Fruit fly (Drosophila melanogaster) whole organism, embryonic: Measurements from ENCODE around the gene Cip4.

Experiments
- Bdp1 ChIP-seq: fragments of 200-800 bp; sonication (Bioruptor generic); optimal IDR thresholded peaks from 3 replicates; lab custom pipeline; 2016; ENCODE audit warnings: missing biosample characterization, missing genetic modification characterization
- C15 ChIP-seq: fragments of 200-800 bp; sonication (Bioruptor generic); IDR thresholded peaks from 3 replicates; pipeline ENCODE4 v1.3.6; 2022; ENCODE audit warnings: missing biosample characterization, missing genetic modification characterization
- CG11695 ChIP-seq: fragments of 200-800 bp; sonication (Bioruptor generic); IDR thresholded peaks from 3 replicates; pipeline ENCODE4 v1.3.6; 2022; ENCODE audit warnings: missing biosample characterization, missing genetic modification characterization
- CG12299 ChIP-seq: fragments of 200-800 bp; sonication (Bioruptor generic); optimal IDR thresholded peaks from 2 replicates; lab custom pipeline; 2018; ENCODE audit warnings: missing biosample characterization, mild to moderate bottlenecking, missing genetic modification characterization
- CG13123 ChIP-seq: fragments of 200-800 bp; sonication (Bioruptor generic); optimal IDR thresholded peaks from 2 replicates; lab custom pipeline; 2016; ENCODE audit warnings: missing biosample characterization, missing genetic modification characterization
- CG13287 ChIP-seq: fragments of 200-800 bp; sonication (Bioruptor generic); IDR thresholded peaks from 2 replicates; pipeline ENCODE4 v1.3.6; 2022; ENCODE audit warnings: missing biosample characterization, missing genetic modification characterization; ENCODE audit not compliant: partially characterized antibody
- CG13624 ChIP-seq: fragments of 200-800 bp; sonication (Bioruptor generic); optimal IDR thresholded peaks from 2 replicates; lab custom pipeline; 2016; ENCODE audit warnings: missing biosample characterization, missing genetic modification characterization
- CG15514 ChIP-seq: fragments of 200-800 bp; sonication (Bioruptor generic); optimal IDR thresholded peaks from 3 replicates; lab custom pipeline; 2017; ENCODE audit warnings: missing biosample characterization, missing genetic modification characterization, mild to moderate bottlenecking, moderate library complexity, missing genetic modification reagents
- CG1603 ChIP-seq: fragments of 200-800 bp; sonication (Bioruptor generic); optimal IDR thresholded peaks from 2 replicates; lab custom pipeline; 2019; ENCODE audit warnings: missing biosample characterization, mild to moderate bottlenecking, missing genetic modification characterization, moderate library complexity
- CG16815 ChIP-seq: fragments of 200-800 bp; sonication (Bioruptor generic); optimal IDR thresholded peaks from 3 replicates; lab custom pipeline; 2017; ENCODE audit warnings: missing biosample characterization, mild to moderate bottlenecking, missing genetic modification characterization
- CG17361 ChIP-seq: fragments of 200-800 bp; sonication (Bioruptor generic); IDR thresholded peaks from 3 replicates; pipeline ENCODE4 v1.3.6; 2022; ENCODE audit warnings: missing biosample characterization, missing genetic modification characterization
- CG17802 ChIP-seq: fragments of 200-800 bp; sonication (Bioruptor generic); optimal IDR thresholded peaks from 2 replicates; lab custom pipeline; 2018; ENCODE audit warnings: missing biosample characterization, mild to moderate bottlenecking, missing genetic modification characterization, moderate library complexity
- CG2120 ChIP-seq: fragments of 200-800 bp; sonication (Bioruptor generic); optimal IDR thresholded peaks from 3 replicates; lab custom pipeline; 2016; ENCODE audit warnings: missing biosample characterization, missing genetic modification characterization
- CG2712 ChIP-seq: fragments of 200-800 bp; optimal IDR thresholded peaks from 3 replicates; lab custom pipeline; 2019; ENCODE audit warnings: missing biosample characterization, mild to moderate bottlenecking, missing genetic modification characterization, moderate library complexity
- CG31388 ChIP-seq: fragments of 200-800 bp; sonication (Bioruptor generic); optimal IDR thresholded peaks from 2 replicates; lab custom pipeline; 2016; ENCODE audit warnings: missing biosample characterization, missing genetic modification characterization
- CG34376 ChIP-seq: fragments of 200-800 bp; sonication (Bioruptor generic); optimal IDR thresholded peaks from 2 replicates; lab custom pipeline; 2018; ENCODE audit warnings: missing biosample characterization, mild to moderate bottlenecking, missing genetic modification characterization
- CG6791 ChIP-seq: fragments of 200-800 bp; sonication (Bioruptor generic); IDR thresholded peaks from 3 replicates; pipeline ENCODE4 v1.3.6; 2022; ENCODE audit warnings: missing biosample characterization, missing genetic modification characterization; ENCODE audit not compliant: partially characterized antibody
- CG6854 ChIP-seq: fragments of 200-800 bp; sonication (Bioruptor generic); optimal IDR thresholded peaks from 3 replicates; lab custom pipeline; 2017; ENCODE audit warnings: missing biosample characterization, mild to moderate bottlenecking, missing genetic modification characterization
- CG7556 ChIP-seq: fragments of 200-800 bp; sonication (Bioruptor generic); optimal IDR thresholded peaks from 2 replicates; lab custom pipeline; 2017; ENCODE audit warnings: missing biosample characterization, mild to moderate bottlenecking, missing genetic modification characterization
- CG7745 ChIP-seq: fragments of 200-800 bp; sonication (Bioruptor generic); optimal IDR thresholded peaks from 2 replicates; lab custom pipeline; 2018; ENCODE audit warnings: missing biosample characterization, mild to moderate bottlenecking, missing genetic modification characterization, moderate library complexity
- CG7839 ChIP-seq: fragments of 200-800 bp; sonication (Bioruptor generic); optimal IDR thresholded peaks from 3 replicates; lab custom pipeline; 2018; ENCODE audit warnings: missing biosample characterization, mild to moderate bottlenecking, missing genetic modification characterization, moderate library complexity
- CG8089 ChIP-seq: fragments of 200-800 bp; sonication (Bioruptor generic); optimal IDR thresholded peaks from 3 replicates; lab custom pipeline; 2016; ENCODE audit warnings: missing biosample characterization, missing genetic modification characterization
- CG8290 ChIP-seq, 3 experiments: fragments of 200-800 bp; sonication (Bioruptor generic); optimal IDR thresholded peaks; 2 replicates each; lab custom pipeline; 2016 to 2019; ENCODE audit warnings: missing biosample characterization in 3 of 3, missing genetic modification characterization in 3 of 3, mild to moderate bottlenecking in 2 of 3, moderate library complexity in 1 of 3
- CG8924 ChIP-seq: fragments of 200-800 bp; optimal IDR thresholded peaks from 3 replicates; lab custom pipeline; 2019; ENCODE audit warnings: missing biosample characterization, mild to moderate bottlenecking, missing genetic modification characterization, moderate library complexity
- CG9817 ChIP-seq: fragments of 200-800 bp; sonication (Bioruptor generic); optimal IDR thresholded peaks from 2 replicates; lab custom pipeline; 2018; ENCODE audit warnings: missing biosample characterization, mild to moderate bottlenecking, missing genetic modification characterization, moderate library complexity
- Dbx ChIP-seq: fragments of 200-800 bp; sonication (Bioruptor generic); IDR thresholded peaks from 3 replicates; pipeline ENCODE4 v1.3.6; 2022; ENCODE audit warnings: missing biosample characterization, missing genetic modification characterization
- Doc2 ChIP-seq: fragments of 200-800 bp; sonication (Bioruptor generic); IDR thresholded peaks from 2 replicates; pipeline ENCODE4 v1.3.6; 2022; ENCODE audit warnings: missing biosample characterization, missing genetic modification characterization
- Fer1 ChIP-seq: fragments of 200-800 bp; sonication (Bioruptor generic); optimal IDR thresholded peaks from 2 replicates; lab custom pipeline; 2017; ENCODE audit warnings: missing biosample characterization, mild to moderate bottlenecking, missing genetic modification characterization
- Fer3 ChIP-seq: fragments of 200-800 bp; sonication (Bioruptor generic); optimal IDR thresholded peaks from 2 replicates; lab custom pipeline; 2018; ENCODE audit warnings: missing biosample characterization, mild to moderate bottlenecking, missing genetic modification characterization, moderate library complexity
- HmgZ ChIP-seq: fragments of 200-800 bp; sonication (Bioruptor generic); optimal IDR thresholded peaks from 2 replicates; lab custom pipeline; 2018; ENCODE audit warnings: missing biosample characterization, mild to moderate bottlenecking, missing genetic modification characterization
- Hr39 ChIP-seq: fragments of >200 bp; optimal IDR thresholded peaks from 2 replicates; lab custom pipeline; 2017
- Hr78 ChIP-seq, 2 experiments: fragments of 200-800 bp in 1 of 2; fragments of >200 bp in 1 of 2; sonication (Bioruptor generic) in 1 of 2; optimal IDR thresholded peaks; 2 replicates each; lab custom pipeline; 2017 to 2019; ENCODE audit warnings: missing biosample characterization in 2 of 2, missing genetic modification characterization in 2 of 2, mild to moderate bottlenecking in 1 of 2, moderate library complexity in 1 of 2
- Lpt ChIP-seq: fragments of >200 bp; optimal IDR thresholded peaks from 2 replicates; lab custom pipeline; 2018; ENCODE audit warnings: missing biosample characterization, missing genetic modification characterization
- PHDP ChIP-seq: fragments of 200-800 bp; sonication (Bioruptor generic); optimal IDR thresholded peaks from 3 replicates; lab custom pipeline; 2018; ENCODE audit warnings: missing biosample characterization, mild to moderate bottlenecking, missing genetic modification characterization, moderate library complexity
- Xbp1 ChIP-seq: fragments of 200-800 bp; sonication (Bioruptor generic); optimal IDR thresholded peaks from 3 replicates; lab custom pipeline; 2016; ENCODE audit warnings: missing biosample characterization, mild to moderate bottlenecking, missing genetic modification characterization
- ato ChIP-seq: fragments of 200-800 bp; sonication (Bioruptor generic); IDR thresholded peaks from 2 replicates; pipeline ENCODE4 v1.3.6; 2022; ENCODE audit warnings: missing biosample characterization, missing genetic modification characterization; ENCODE audit not compliant: partially characterized antibody
- bab2 ChIP-seq: fragments of 200-800 bp; sonication (Bioruptor generic); optimal IDR thresholded peaks from 2 replicates; lab custom pipeline; 2016; ENCODE audit warnings: missing biosample characterization, missing genetic modification characterization
- hkb ChIP-seq, 2 experiments: fragments of 200-800 bp in 1 of 2; fragments of >200 bp in 1 of 2; sonication (Bioruptor generic) in 1 of 2; IDR thresholded peaks in 1 of 2; optimal IDR thresholded peaks in 1 of 2; 2 replicates each; pipeline versions ENCODE4 v1.3.6 to Lab custom; 2017 to 2022; ENCODE audit warnings: missing biosample characterization in 1 of 2, missing genetic modification characterization in 1 of 2
- hth ChIP-seq: fragments of >200 bp; optimal IDR thresholded peaks from 2 replicates; lab custom pipeline; 2017; ENCODE audit warnings: inconsistent platforms
- kni ChIP-seq: fragments of 200-800 bp; sonication (Bioruptor generic); optimal IDR thresholded peaks from 3 replicates; lab custom pipeline; 2017; ENCODE audit warnings: mild to moderate bottlenecking, missing biosample characterization, missing genetic modification reagents, missing genetic modification characterization
- nom ChIP-seq: fragments of 200-800 bp; sonication (Bioruptor generic); optimal IDR thresholded peaks from 2 replicates; lab custom pipeline; 2017; ENCODE audit warnings: missing biosample characterization, missing genetic modification characterization, mild to moderate bottlenecking, moderate library complexity, missing genetic modification reagents
- pan ChIP-seq, 4 experiments: fragments of >200 bp in 3 of 4; fragments of 200-800 bp in 1 of 4; sonication (Bioruptor generic) in 1 of 4; optimal IDR thresholded peaks in 3 of 4; IDR thresholded peaks in 1 of 4; 2 replicates each; pipeline versions ENCODE4 v1.3.6 to Lab custom; 2017 to 2022; ENCODE audit warnings: missing biosample characterization in 2 of 4, missing genetic modification characterization in 2 of 4, mixed read lengths in 1 of 4
- peb ChIP-seq: fragments of 200-800 bp; sonication (Bioruptor generic); IDR thresholded peaks from 2 replicates; pipeline ENCODE4 v1.3.6; 2022; ENCODE audit warnings: missing biosample characterization, missing genetic modification characterization
- pfk ChIP-seq: fragments of 200-800 bp; sonication (Bioruptor generic); optimal IDR thresholded peaks from 2 replicates; lab custom pipeline; 2018; ENCODE audit warnings: missing biosample characterization, mild to moderate bottlenecking, missing genetic modification characterization, moderate library complexity
- phol ChIP-seq: fragments of 200-800 bp; sonication (Bioruptor generic); optimal IDR thresholded peaks from 3 replicates; lab custom pipeline; 2018; ENCODE audit warnings: missing biosample characterization, mild to moderate bottlenecking, missing genetic modification characterization, moderate library complexity
- sens ChIP-seq: fragments of 200-800 bp; sonication (Bioruptor generic); peaks from one replicate; lab custom pipeline; 2016; ENCODE audit warnings: missing biosample characterization, missing genetic modification characterization
- tap ChIP-seq: fragments of 200-800 bp; optimal IDR thresholded peaks from 3 replicates; lab custom pipeline; 2019; ENCODE audit warnings: missing biosample characterization, mild to moderate bottlenecking, missing genetic modification characterization, moderate library complexity
- unpg ChIP-seq: fragments of 200-800 bp; sonication (Bioruptor generic); optimal IDR thresholded peaks from 3 replicates; lab custom pipeline; 2018; ENCODE audit warnings: missing biosample characterization, mild to moderate bottlenecking, missing genetic modification characterization, moderate library complexity

Cip4 gene

dm6 chr3L:4288591-4289056, 75.3 kb downstream of the Cip4 start, which contains the start of gene Hexo1 (continued):
- TF ChIP-seq CG7556 (GFP tag; lab: Kevin White, UChicago) (peak; percentile 29), unpg (peak; percentile 36), CG12299 (tag; lab: Kevin White, UChicago) (no peak), Hr78 (GFP tag; optimal IDR thresholded peaks at IDR 0.05; lab: Kevin White, UChicago) (peak in 1 of 2 experiments; percentile 15), ato (GFP tag; lab: Robert Waterston, UW) (no peak), sens (GFP tag; lab: Kevin White, UChicago) (peak; percentile 21), Fer3 (tag; lab: Kevin White, UChicago) (peak; percentile 25), tap (no peak), nom (GFP tag; lab: Kevin White, UChicago) (peak; percentile 59), CG2120 (peak; percentile 53), Hr39 (no peak), HmgZ (tag; lab: Kevin White, UChicago) (peak; percentile 55), Xbp1 (GFP tag; lab: Kevin White, UChicago) (peak; percentile 1), PHDP (peak; percentile 48), CG13624 (peak; percentile 48), CG7839 (tag; lab: Kevin White, UChicago) (peak; percentile 47), CG2712 (peak; percentile 38), phol (peak; percentile 10), CG9817 (no peak), CG31388 (GFP tag; lab: Kevin White, UChicago) (no peak), CG16815 (no peak), CG8290 (GFP tag; optimal IDR thresholded peaks at IDR 0.05; lab: Kevin White, UChicago) (no peak), CG8290 (tag; optimal IDR thresholded peaks at IDR 0.05; lab: Kevin White, UChicago) (peak in 1 of 2 experiments; percentile 51), CG15514 (peak; percentile 78), CG6854 (GFP tag; lab: Kevin White, UChicago) (no peak), CG17361 (GFP tag; lab: Robert Waterston, UW) (peak; percentile 30; the same call in 1 of the 3 replicates), CG7745 (no peak), CG34376 (GFP tag; lab: Kevin White, UChicago) (peak; percentile 79), CG13287 (GFP tag; lab: Robert Waterston, UW) (peak; percentile 23; the same call in 1 of the 2 replicates), C15 (GFP tag; lab: Robert Waterston, UW) (no peak), hkb (optimal IDR thresholded peaks at IDR 0.05; lab: Kevin White, UChicago) (no peak), hkb (GFP tag; IDR thresholded peaks at IDR 0.05; lab: Robert Waterston, UW) (peak; percentile 61), CG8089 (no peak), Fer1 (GFP tag; lab: Kevin White, UChicago) (peak; percentile 40), CG1603 (tag; lab: Kevin White, UChicago) (peak; percentile 23), CG8924 (tag; lab: Kevin White, UChicago) (peak; percentile 25), pan (optimal IDR thresholded peaks at IDR 0.05; lab: Kevin White, UChicago) (no peak), pan (GFP tag; optimal IDR thresholded peaks at IDR 0.05 in 1 of 2, IDR thresholded peaks at IDR 0.05 in 1 of 2) (peak in 1 of 2 experiments; percentile 36), Bdp1 (GFP tag; lab: Kevin White, UChicago) (no peak), CG17802 (tag; lab: Kevin White, UChicago) (no peak), peb (GFP tag; lab: Robert Waterston, UW) (no peak), bab2 (peak; percentile 13), hth (lab: Kevin White, UChicago) (no peak), Dbx (GFP tag; lab: Robert Waterston, UW) (peak; percentile 20; the same call in 1 of the 3 replicates), CG6791 (GFP tag; lab: Robert Waterston, UW) (0 out of 3 replicates have a peak, but pooled peaks have one; percentile 22), Lpt (GFP tag; lab: Kevin White, UChicago) (no peak), CG11695 (GFP tag; lab: Robert Waterston, UW) (0 out of 3 replicates have a peak, but pooled peaks have one; percentile 40), CG13123 (GFP tag; lab: Kevin White, UChicago) (no peak), kni (GFP tag; lab: Kevin White, UChicago) (peak; percentile 11), pfk (no peak), Doc2 (GFP tag; lab: Robert Waterston, UW) (no peak)
